Fruit fly (Drosophila melanogaster): ENCODE data around the gene CG7886.
A peak's percentile ranks its signal among the peaks of the same experiment; 100 is the strongest.

CG7886 gene

DNA sequence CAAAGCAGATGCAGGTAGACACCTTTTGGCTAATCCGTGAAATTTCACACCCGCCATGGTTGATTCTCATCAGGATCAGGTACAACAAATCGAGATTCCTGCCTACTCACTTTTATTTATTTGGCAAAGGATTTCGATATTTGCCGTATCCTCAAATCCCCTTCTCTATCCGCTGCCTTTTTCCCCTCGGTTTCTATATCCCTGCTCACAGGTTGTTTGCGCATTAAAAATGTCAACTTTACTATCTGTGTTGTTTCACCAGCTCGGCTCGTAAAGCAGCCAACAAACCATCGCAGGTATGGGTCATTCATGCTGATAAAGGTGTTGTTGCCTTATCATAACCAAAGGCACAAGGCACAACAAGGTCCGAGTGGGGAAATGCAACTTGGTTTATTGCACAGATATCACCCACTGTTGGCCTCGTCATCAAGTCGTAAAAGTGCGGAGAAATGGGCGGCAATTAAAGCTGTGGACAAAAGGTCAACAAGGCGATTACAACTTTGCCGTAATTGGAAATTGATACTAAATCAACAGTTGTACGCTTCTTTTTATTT is 37.8 kb upstream of the CG7886 start (continued):
- TF ChIP-seq Ssrp (tag; optimal IDR thresholded peaks at IDR 0.05) (no peak), Kr (GFP tag; optimal IDR thresholded peaks at IDR 0.05) (peak; percentile 52), ssp (GFP tag; IDR thresholded peaks at IDR 0.05) (no peak), Ets97D (GFP tag; optimal IDR thresholded peaks at IDR 0.05) (no peak), sd (tag; optimal IDR thresholded peaks at IDR 0.05) (no peak), usp (GFP tag; optimal IDR thresholded peaks at IDR 0.05) (no peak), CG10366 (GFP tag; IDR thresholded peaks at IDR 0.05) (no peak), CG11696 (GFP tag; IDR thresholded peaks at IDR 0.05) (no peak), cato (GFP tag; optimal IDR thresholded peaks at IDR 0.05; ENCODE audit: borderline replicate concordance) (no peak), C15 (GFP tag; IDR thresholded peaks at IDR 0.05) (no peak), CG1602 (GFP tag; optimal IDR thresholded peaks at IDR 0.05) (no peak), corto (GFP tag; optimal IDR thresholded peaks at IDR 0.05) (peak; percentile 13), CG1233 (GFP tag; optimal IDR thresholded peaks at IDR 0.05) (no peak), Doc2 (GFP tag; IDR thresholded peaks at IDR 0.05) (no peak), CG15696 (tag; optimal IDR thresholded peaks at IDR 0.05) (peak; percentile 15), YL-1 (GFP tag; optimal IDR thresholded peaks at IDR 0.05) (no peak), pum (GFP tag; optimal IDR thresholded peaks at IDR 0.05) (no peak), hb (GFP tag; IDR thresholded peaks at IDR 0.05; ENCODE audit: partially characterized antibody) (no peak)

DNA sequence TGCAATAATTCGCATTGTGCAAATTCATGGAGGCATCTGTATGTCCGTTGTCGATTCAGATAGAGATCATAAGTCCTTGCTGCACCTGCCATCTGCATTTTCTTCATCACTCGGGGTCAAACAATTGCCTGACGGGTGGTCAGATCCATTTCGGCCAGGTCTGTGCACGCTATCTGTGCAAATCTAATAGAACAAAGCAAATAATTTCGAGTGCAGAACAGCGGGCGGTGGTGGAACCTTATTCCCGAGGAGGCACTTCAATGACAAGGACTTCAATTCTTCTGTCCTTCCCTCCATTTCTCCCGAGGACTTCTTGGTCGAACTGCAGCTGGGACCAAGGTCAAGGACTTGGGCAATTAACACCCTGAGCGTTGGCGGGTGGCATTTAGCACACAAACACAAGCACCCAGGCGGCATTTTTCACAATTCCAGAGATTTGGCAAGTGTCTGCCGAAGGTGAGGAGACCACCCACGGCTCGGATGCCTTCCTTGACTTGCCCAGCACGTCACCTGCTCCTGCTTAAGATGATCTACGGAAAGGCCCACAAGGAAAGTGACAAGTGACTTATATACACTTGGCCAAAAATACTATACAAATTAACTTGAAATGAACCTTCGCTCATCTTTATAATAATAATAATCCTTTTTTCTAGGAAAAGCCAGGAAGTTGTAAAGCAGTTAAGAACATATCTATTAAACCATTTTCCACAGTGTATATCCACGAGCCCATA is 37.2 kb upstream of the CG7886 start:
- TF ChIP-seq CG10543 (GFP tag; optimal IDR thresholded peaks at IDR 0.05) (no peak), D19B (GFP tag; optimal IDR thresholded peaks at IDR 0.05) (no peak), CG18619 (GFP tag; optimal IDR thresholded peaks at IDR 0.05) (no peak), chn (GFP tag; optimal IDR thresholded peaks at IDR 0.05) (no peak), Abd-B (GFP tag; optimal IDR thresholded peaks at IDR 0.05) (no peak), Camta (GFP tag; optimal IDR thresholded peaks at IDR 0.05) (no peak), CG5953 (GFP tag; IDR thresholded peaks at IDR 0.05) (no peak), oc (tag; optimal IDR thresholded peaks at IDR 0.05) (no peak), fd96Cb (tag; optimal IDR thresholded peaks at IDR 0.05) (no peak), mld (GFP tag; IDR thresholded peaks at IDR 0.05; ENCODE audit: partially characterized antibody) (no peak), scrt (GFP tag; optimal IDR thresholded peaks at IDR 0.05) (no peak), zfh1 (GFP tag; IDR thresholded peaks at IDR 0.05) (0 out of 3 replicates have a peak, but pooled peaks have one; percentile 6), tna (GFP tag; IDR thresholded peaks at IDR 0.05; ENCODE audit: partially characterized antibody) (no peak), pros (GFP tag; optimal IDR thresholded peaks at IDR 0.05) (peak; percentile 54), CG8765 (GFP tag; IDR thresholded peaks at IDR 0.05) (peak; percentile 40; the same call in 1 of the 2 replicates), Xrp1 (GFP tag; IDR thresholded peaks at IDR 0.05) (peak; percentile 55; the same call in 1 of the 2 replicates), gce (GFP tag; IDR thresholded peaks at IDR 0.05) (no peak), CG18011 (GFP tag; optimal IDR thresholded peaks at IDR 0.05) (no peak), HLH3B (GFP tag; IDR thresholded peaks at IDR 0.05) (no peak), zf30C (GFP tag; optimal IDR thresholded peaks at IDR 0.05) (peak; percentile 61), cato (GFP tag; optimal IDR thresholded peaks at IDR 0.05; ENCODE audit: borderline replicate concordance) (no peak), PHDP (tag; optimal IDR thresholded peaks at IDR 0.05) (no peak), pan (optimal IDR thresholded peaks at IDR 0.05) (no peak), pan (GFP tag; optimal IDR thresholded peaks at IDR 0.05 in 1 of 2, IDR thresholded peaks at IDR 0.05 in 1 of 2) (no peak), tup (GFP tag; optimal IDR thresholded peaks at IDR 0.05) (no peak), CG9876 (GFP tag; optimal IDR thresholded peaks at IDR 0.05) (no peak), CG3407 (GFP tag; optimal IDR thresholded peaks at IDR 0.05) (no peak), D (optimal IDR thresholded peaks at IDR 0.05) (peak; percentile 96), D (GFP tag; optimal IDR thresholded peaks at IDR 0.05) (no peak), salm (tag; optimal IDR thresholded peaks at IDR 0.05) (no peak), zen (tag; optimal IDR thresholded peaks at IDR 0.05) (peak; percentile 67), CG3995 (GFP tag; optimal IDR thresholded peaks at IDR 0.05) (no peak), CTCF (GFP tag; optimal IDR thresholded peaks at IDR 0.05) (no peak), YL-1 (GFP tag; optimal IDR thresholded peaks at IDR 0.05) (no peak)

All from whole organism, embryonic.